Worm (Caenorhabditis elegans) whole organism, L3 larva: ENCODE results near the gene cest-13.

Experiments
- aly-2 ChIP-seq: fragments of 150-350 bp; optimal IDR thresholded peaks from 2 replicates; lab custom pipeline; 2014; ENCODE audit warnings: missing biosample characterization, missing genetic modification characterization
- ama-1 ChIP-seq: fragments of 150-350 bp; optimal IDR thresholded peaks from 2 replicates; lab custom pipeline; 2018
- ceh-16 ChIP-seq: sonication (generic microtip); optimal IDR thresholded peaks from 2 replicates; lab custom pipeline; 2017; ENCODE audit warnings: missing biosample characterization, missing genetic modification characterization
- elt-3 ChIP-seq, 3 experiments: fragments of 150-350 bp in 1 of 3; sonication (generic microtip) in 2 of 3; optimal IDR thresholded peaks; 2 replicates in 2 of 3; 4 replicates in 1 of 3; lab custom pipeline; 2014 to 2017; ENCODE audit warnings: missing biosample characterization in 3 of 3, missing genetic modification characterization in 3 of 3
- eor-1 ChIP-seq, 2 experiments: fragments of 150-350 bp; optimal IDR thresholded peaks; 2 replicates each; lab custom pipeline; 2014 to 2018; ENCODE audit warnings: missing biosample characterization in 2 of 2, missing genetic modification characterization in 2 of 2
- lin-39 ChIP-seq: fragments of 150-350 bp; optimal IDR thresholded peaks from 2 replicates; lab custom pipeline; 2018; ENCODE audit warnings: missing biosample characterization, missing genetic modification reagents, missing genetic modification characterization
- nhr-11 ChIP-seq: fragments of 150-350 bp; optimal IDR thresholded peaks from 2 replicates; lab custom pipeline; 2014; ENCODE audit warnings: missing biosample characterization, missing genetic modification characterization
- nhr-237 ChIP-seq: fragments of 150-350 bp; optimal IDR thresholded peaks from 2 replicates; lab custom pipeline; 2014; ENCODE audit warnings: missing biosample characterization, missing genetic modification characterization
- nhr-76 ChIP-seq: fragments of 150-350 bp; sonication (generic microtip); optimal IDR thresholded peaks from 5 replicates; lab custom pipeline; 2014; ENCODE audit warnings: missing biosample characterization, missing genetic modification characterization
- snpc-4 ChIP-seq: fragments of 150-350 bp; optimal IDR thresholded peaks from 2 replicates; lab custom pipeline; 2014; ENCODE audit warnings: missing biosample characterization, missing genetic modification characterization
- unc-62 ChIP-seq: fragments of 150-350 bp; sonication (generic microtip); optimal IDR thresholded peaks from 4 replicates; lab custom pipeline; 2014; ENCODE audit warnings: missing biosample characterization, missing genetic modification reagents, missing genetic modification characterization
- zag-1 ChIP-seq: fragments of 150-350 bp; optimal IDR thresholded peaks from 2 replicates; lab custom pipeline; 2014; ENCODE audit warnings: missing biosample characterization, missing genetic modification characterization
- ztf-11 ChIP-seq: fragments of 150-350 bp; optimal IDR thresholded peaks from 2 replicates; lab custom pipeline; 2014; ENCODE audit warnings: missing biosample characterization, missing genetic modification characterization
- ztf-4 ChIP-seq: fragments of 150-350 bp; optimal IDR thresholded peaks from 2 replicates; lab custom pipeline; 2014; ENCODE audit warnings: missing biosample characterization, missing genetic modification characterization

- no peak for TF ChIP-seq ztf-4 (tag; lab: Kevin White, UChicago)
- TF ChIP-seq ztf-11 (tag; lab: Kevin White, UChicago) = no peak
- no peak for TF ChIP-seq snpc-4
- TF ChIP-seq ama-1 (lab: Kevin White, UChicago) = no peak
- TF ChIP-seq nhr-76 = no peak
- TF ChIP-seq aly-2 (tag; lab: Kevin White, UChicago) = no peak
- TF ChIP-seq ceh-16 (tag; lab: Kevin White, UChicago) = no peak
- no peak for TF ChIP-seq lin-39
- no peak for TF ChIP-seq nhr-11 (tag; lab: Kevin White, UChicago)
- TF ChIP-seq nhr-237 (tag; lab: Kevin White, UChicago) = no peak
- TF ChIP-seq elt-3 (tag; optimal IDR thresholded peaks at IDR 0.05; lab: Kevin White, UChicago) = no peak
- no peak for TF ChIP-seq zag-1 (tag; lab: Kevin White, UChicago)
- TF ChIP-seq eor-1 (tag; optimal IDR thresholded peaks at IDR 0.05; lab: Kevin White, UChicago) = no peak
- TF ChIP-seq unc-62 = no peak
These were observed 25.2 kb downstream of the cest-13 start, which contains the start of gene F55F3.4 for ce11 chrX:13785268-13785667.
